Fruit fly (Drosophila melanogaster) whole organism, embryonic: ENCODE data around the gene CG10589.
A peak's percentile ranks its signal among the peaks of the same experiment; 100 is the strongest.

Source experiments
- Atf3 ChIP-seq: fragments of 200-800 bp; sonication (Bioruptor generic); optimal IDR thresholded peaks from 3 replicates; lab custom pipeline; 2016; ENCODE audit warnings: missing biosample characterization, missing genetic modification characterization
- Awh ChIP-seq: fragments of 200-800 bp; sonication (Bioruptor generic); IDR thresholded peaks from 2 replicates; pipeline ENCODE4, ENCODE4 v1.3.6; 2022; ENCODE audit warnings: missing biosample characterization, missing genetic modification characterization
- Blimp-1 ChIP-seq: fragments of 200-800 bp; sonication (Bioruptor generic); optimal IDR thresholded peaks from 3 replicates; lab custom pipeline; 2018; ENCODE audit warnings: missing biosample characterization, missing genetic modification characterization, mild to moderate bottlenecking, moderate library complexity, missing genetic modification reagents
- CG11560 ChIP-seq: fragments of 200-800 bp; sonication (Bioruptor generic); IDR thresholded peaks from 3 replicates; pipeline ENCODE4 v1.3.6; 2022; ENCODE audit warnings: missing biosample characterization, missing genetic modification characterization
- CG12391 ChIP-seq: fragments of 200-800 bp; sonication (Bioruptor generic); optimal IDR thresholded peaks from 3 replicates; lab custom pipeline; 2018; ENCODE audit warnings: missing biosample characterization, mild to moderate bottlenecking, missing genetic modification characterization, moderate library complexity
- CG12942 ChIP-seq: fragments of 200-800 bp; sonication (Bioruptor generic); optimal IDR thresholded peaks from 3 replicates; lab custom pipeline; 2016; ENCODE audit warnings: missing biosample characterization, missing genetic modification characterization
- CG13123 ChIP-seq: fragments of 200-800 bp; sonication (Bioruptor generic); optimal IDR thresholded peaks from 2 replicates; lab custom pipeline; 2016; ENCODE audit warnings: missing biosample characterization, missing genetic modification characterization
- CG15514 ChIP-seq: fragments of 200-800 bp; sonication (Bioruptor generic); optimal IDR thresholded peaks from 3 replicates; lab custom pipeline; 2017; ENCODE audit warnings: missing biosample characterization, missing genetic modification characterization, mild to moderate bottlenecking, moderate library complexity, missing genetic modification reagents
- CG17186 ChIP-seq: fragments of 200-800 bp; sonication (Bioruptor generic); optimal IDR thresholded peaks from 3 replicates; lab custom pipeline; 2017; ENCODE audit warnings: missing biosample characterization, missing genetic modification reagents, missing genetic modification characterization
- CG3726 ChIP-seq: fragments of 200-800 bp; sonication (Bioruptor generic); IDR thresholded peaks from 3 replicates; pipeline ENCODE4, ENCODE4 v1.3.6; 2022; ENCODE audit warnings: missing biosample characterization, missing genetic modification characterization
- CG4424 ChIP-seq: fragments of 200-800 bp; sonication (Bioruptor generic); optimal IDR thresholded peaks from 3 replicates; lab custom pipeline; 2016; ENCODE audit warnings: missing biosample characterization, missing genetic modification characterization
- CG7372 ChIP-seq: fragments of 200-800 bp; sonication (Bioruptor generic); IDR thresholded peaks from 2 replicates; pipeline ENCODE4 v1.3.6; 2022; ENCODE audit warnings: missing biosample characterization, missing genetic modification characterization
- CG7745 ChIP-seq: fragments of 200-800 bp; sonication (Bioruptor generic); optimal IDR thresholded peaks from 2 replicates; lab custom pipeline; 2018; ENCODE audit warnings: missing biosample characterization, mild to moderate bottlenecking, missing genetic modification characterization, moderate library complexity
- CG7987 ChIP-seq: fragments of 200-800 bp; sonication (Bioruptor generic); optimal IDR thresholded peaks from 2 replicates; lab custom pipeline; 2018; ENCODE audit warnings: missing biosample characterization, mild to moderate bottlenecking, missing genetic modification characterization, moderate library complexity
- CG8089 ChIP-seq: fragments of 200-800 bp; sonication (Bioruptor generic); optimal IDR thresholded peaks from 3 replicates; lab custom pipeline; 2016; ENCODE audit warnings: missing biosample characterization, missing genetic modification characterization
- CG8281 ChIP-seq: fragments of 200-800 bp; sonication (Bioruptor generic); optimal IDR thresholded peaks from 2 replicates; lab custom pipeline; 2018; ENCODE audit warnings: missing biosample characterization, mild to moderate bottlenecking, missing genetic modification characterization, moderate library complexity
- CG8765 ChIP-seq: fragments of 200-800 bp; sonication (Bioruptor generic); IDR thresholded peaks from 2 replicates; pipeline ENCODE4 v1.3.6; 2022; ENCODE audit warnings: missing biosample characterization, missing genetic modification characterization
- CHES-1-like ChIP-seq: fragments of 200-800 bp; sonication (Bioruptor generic); optimal IDR thresholded peaks from 2 replicates; lab custom pipeline; 2016; ENCODE audit warnings: missing biosample characterization, missing genetic modification characterization
- Gug ChIP-seq: fragments of 200-800 bp; sonication (Bioruptor generic); IDR thresholded peaks from 4 replicates; pipeline ENCODE4 v1.3.6; 2022; ENCODE audit warnings: missing biosample characterization, missing genetic modification characterization
- HLH4C ChIP-seq: fragments of 200-800 bp; sonication (Bioruptor generic); IDR thresholded peaks from 3 replicates; pipeline ENCODE4 v1.3.6; 2022; ENCODE audit warnings: missing biosample characterization, missing genetic modification characterization; ENCODE audit not compliant: partially characterized antibody
- Hmx ChIP-seq: fragments of 200-800 bp; sonication (Bioruptor generic); optimal IDR thresholded peaks from 2 replicates; lab custom pipeline; 2016; ENCODE audit warnings: missing biosample characterization, missing genetic modification characterization
- Hr51 ChIP-seq, 2 experiments: fragments of 200-800 bp; sonication (Bioruptor generic); optimal IDR thresholded peaks; 2 replicates in 1 of 2; 3 replicates in 1 of 2; lab custom pipeline; 2016 to 2018; ENCODE audit warnings: missing biosample characterization in 2 of 2, missing genetic modification characterization in 2 of 2, mild to moderate bottlenecking in 1 of 2, moderate library complexity in 1 of 2
- Hsf ChIP-seq: fragments of 200-800 bp; sonication (Bioruptor generic); optimal IDR thresholded peaks from 3 replicates; lab custom pipeline; 2016; ENCODE audit warnings: missing biosample characterization, missing genetic modification characterization
- Jarid2 ChIP-seq: fragments of 200-800 bp; sonication (Bioruptor generic); optimal IDR thresholded peaks from 3 replicates; lab custom pipeline; 2017; ENCODE audit warnings: mild to moderate bottlenecking, missing biosample characterization, missing genetic modification reagents, missing genetic modification characterization
- Kr ChIP-seq: fragments of 200-800 bp; sonication (Bioruptor generic); optimal IDR thresholded peaks from 2 replicates; lab custom pipeline; 2017; ENCODE audit warnings: missing biosample characterization, mild to moderate bottlenecking, missing genetic modification characterization
- Lhr ChIP-seq: fragments of 200-800 bp; sonication (Bioruptor generic); optimal IDR thresholded peaks from 3 replicates; lab custom pipeline; 2017; ENCODE audit warnings: mild to moderate bottlenecking, missing biosample characterization, missing genetic modification reagents, missing genetic modification characterization
- Max ChIP-seq: fragments of 200-800 bp; sonication (Bioruptor generic); optimal IDR thresholded peaks from 2 replicates; lab custom pipeline; 2016; ENCODE audit warnings: missing biosample characterization, mild to moderate bottlenecking, missing genetic modification characterization
- Mrtf ChIP-seq: fragments of 200-800 bp; sonication (Bioruptor generic); IDR thresholded peaks from 3 replicates; pipeline ENCODE4 v1.3.6; 2022; ENCODE audit warnings: missing biosample characterization, missing genetic modification characterization
- Nf-YB ChIP-seq: fragments of 200-800 bp; sonication (Bioruptor generic); optimal IDR thresholded peaks from 3 replicates; lab custom pipeline; 2019; ENCODE audit warnings: missing biosample characterization, mild to moderate bottlenecking, missing genetic modification characterization, moderate library complexity
- Nf-YC ChIP-seq: fragments of 200-800 bp; optimal IDR thresholded peaks from 3 replicates; lab custom pipeline; 2019; ENCODE audit warnings: missing biosample characterization, mild to moderate bottlenecking, missing genetic modification characterization, moderate library complexity
- Optix ChIP-seq: fragments of 200-800 bp; sonication (Bioruptor generic); IDR thresholded peaks from 3 replicates; pipeline ENCODE4 v1.3.6; 2022; ENCODE audit warnings: missing biosample characterization, missing genetic modification characterization
- Trl ChIP-seq, 3 experiments: fragments of >200 bp in 2 of 3; fragments of 200-800 bp in 1 of 3; sonication (Bioruptor generic) in 1 of 3; optimal IDR thresholded peaks; 2 replicates in 1 of 3; 3 replicates in 2 of 3; lab custom pipeline; 2016 to 2017; ENCODE audit warnings: missing biosample characterization in 1 of 3, missing genetic modification characterization in 1 of 3
- ci ChIP-seq: fragments of 200-800 bp; sonication (Bioruptor generic); IDR thresholded peaks from 3 replicates; pipeline ENCODE4 v1.3.6; 2022; ENCODE audit warnings: missing biosample characterization, missing genetic modification characterization
- dan ChIP-seq: fragments of 200-800 bp; sonication (Bioruptor generic); IDR thresholded peaks from 2 replicates; pipeline ENCODE4 v1.3.6; 2022; ENCODE audit warnings: missing biosample characterization, missing genetic modification characterization
- danr ChIP-seq: fragments of 200-800 bp; sonication (Bioruptor generic); IDR thresholded peaks from 2 replicates; pipeline ENCODE4 v1.3.6; 2022; ENCODE audit warnings: missing biosample characterization, missing genetic modification characterization
- dpn ChIP-seq, 2 experiments: fragments of 200-800 bp; sonication (Bioruptor generic); optimal IDR thresholded peaks; 3 replicates each; lab custom pipeline; 2016; ENCODE audit warnings: missing biosample characterization in 2 of 2, missing genetic modification characterization in 2 of 2
- eyg ChIP-seq: fragments of 200-800 bp; sonication (Bioruptor generic); optimal IDR thresholded peaks from 3 replicates; lab custom pipeline; 2016; ENCODE audit warnings: missing biosample characterization, missing genetic modification characterization
- fd3F ChIP-seq: fragments of 200-800 bp; sonication (Bioruptor generic); optimal IDR thresholded peaks from 2 replicates; lab custom pipeline; 2018; ENCODE audit warnings: missing biosample characterization, mild to moderate bottlenecking, missing genetic modification characterization, moderate library complexity
- gem ChIP-seq: fragments of 200-800 bp; sonication (Bioruptor generic); optimal IDR thresholded peaks from 2 replicates; lab custom pipeline; 2019; ENCODE audit warnings: missing biosample characterization, mild to moderate bottlenecking, missing genetic modification characterization, moderate library complexity
- lov ChIP-seq, 2 experiments: fragments of 200-800 bp in 1 of 2; fragments of >200 bp in 1 of 2; sonication (Bioruptor generic) in 1 of 2; IDR thresholded peaks in 1 of 2; optimal IDR thresholded peaks in 1 of 2; 2 replicates in 1 of 2; 3 replicates in 1 of 2; pipeline versions ENCODE4 v1.3.6 to Lab custom; 2017 to 2022; ENCODE audit warnings: missing biosample characterization in 1 of 2, missing genetic modification characterization in 1 of 2
- onecut ChIP-seq: fragments of 200-800 bp; sonication (Bioruptor generic); IDR thresholded peaks from 2 replicates; pipeline ENCODE4 v1.3.6; 2022; ENCODE audit warnings: missing biosample characterization, missing genetic modification characterization
- pb ChIP-seq: fragments of 200-800 bp; sonication (Bioruptor generic); optimal IDR thresholded peaks from 3 replicates; lab custom pipeline; 2016; ENCODE audit warnings: missing biosample characterization, missing genetic modification characterization
- sisA ChIP-seq: fragments of 200-800 bp; sonication (Bioruptor generic); IDR thresholded peaks from 2 replicates; pipeline ENCODE4 v1.3.6; 2022; ENCODE audit warnings: missing biosample characterization, missing genetic modification characterization
- sr ChIP-seq: fragments of 200-800 bp; sonication (Bioruptor generic); IDR thresholded peaks from 3 replicates; pipeline ENCODE4 v1.3.6; 2022; ENCODE audit warnings: missing biosample characterization, missing genetic modification characterization
- ssp ChIP-seq: fragments of 200-800 bp; sonication (Bioruptor generic); IDR thresholded peaks from 2 replicates; pipeline ENCODE4 v1.3.6; 2022; ENCODE audit warnings: missing biosample characterization, missing genetic modification characterization
- tin ChIP-seq: fragments of 200-800 bp; sonication (Bioruptor generic); optimal IDR thresholded peaks from 3 replicates; lab custom pipeline; 2016; ENCODE audit warnings: missing biosample characterization, missing genetic modification characterization
- trem ChIP-seq: fragments of 200-800 bp; optimal IDR thresholded peaks from 3 replicates; lab custom pipeline; 2019; ENCODE audit warnings: missing biosample characterization, mild to moderate bottlenecking, missing genetic modification characterization, moderate library complexity
- tup ChIP-seq: fragments of 200-800 bp; sonication (Bioruptor generic); optimal IDR thresholded peaks from 2 replicates; lab custom pipeline; 2016; ENCODE audit warnings: missing biosample characterization, mild to moderate bottlenecking, missing genetic modification characterization, moderate library complexity
- usp ChIP-seq: fragments of >200 bp; optimal IDR thresholded peaks from 2 replicates; lab custom pipeline; 2017; ENCODE audit warnings: missing biosample characterization, missing genetic modification characterization
- z ChIP-seq: fragments of 200-800 bp; sonication (Bioruptor generic); IDR thresholded peaks from 3 replicates; pipeline ENCODE4 v1.3.6; 2022; ENCODE audit warnings: missing biosample characterization, missing genetic modification characterization

CG10589 gene

DNA sequence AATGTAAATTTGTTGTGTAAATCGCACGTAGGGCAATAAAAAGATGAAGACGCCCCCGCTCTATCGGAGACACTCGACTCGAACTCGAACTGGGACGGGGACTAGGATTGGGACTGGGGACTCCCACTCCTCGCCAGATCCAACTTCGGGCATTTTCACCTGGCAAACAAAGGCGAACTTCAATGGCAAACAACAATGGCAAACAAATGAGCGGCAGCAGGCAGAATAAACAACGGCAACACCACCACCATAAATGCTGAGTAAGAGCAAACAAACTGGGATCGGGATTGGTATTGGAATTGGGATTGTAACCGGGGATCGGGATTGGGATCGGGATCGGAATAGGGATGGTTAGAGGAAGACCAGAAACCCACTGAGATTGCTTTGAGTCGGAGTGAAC lies 16.6 kb downstream of the CG10589 start (continued):
- TF ChIP-seq CG7745 (tag; lab: Kevin White, UChicago) (peak; percentile 55), ssp (GFP tag; lab: Robert Waterston, UW) (no peak), Hr51 (GFP tag; optimal IDR thresholded peaks at IDR 0.05; lab: Kevin White, UChicago) (peak in 1 of 2 experiments; percentile 42), trem (tag; lab: Kevin White, UChicago) (peak; percentile 3), usp (GFP tag; lab: Kevin White, UChicago) (no peak), CG17186 (GFP tag; lab: Kevin White, UChicago) (peak; percentile 29), Kr (peak; percentile 66), CG7987 (GFP tag; lab: Kevin White, UChicago) (peak; percentile 42), CG12942 (GFP tag; lab: Kevin White, UChicago) (peak; percentile 32), Nf-YB (GFP tag; lab: Kevin White, UChicago) (peak; percentile 6), eyg (GFP tag; lab: Kevin White, UChicago) (no peak), Optix (GFP tag; lab: Robert Waterston, UW) (no peak), Gug (GFP tag; lab: Robert Waterston, UW) (no peak), CG8765 (GFP tag; lab: Robert Waterston, UW) (no peak), CG13123 (GFP tag; lab: Kevin White, UChicago) (peak; percentile 14), Hmx (GFP tag; lab: Kevin White, UChicago) (no peak), z (no peak), dan (GFP tag; lab: Robert Waterston, UW) (no peak), tin (GFP tag; lab: Kevin White, UChicago) (no peak), gem (tag; lab: Kevin White, UChicago) (peak; percentile 44), CG4424 (GFP tag; lab: Kevin White, UChicago) (no peak), Max (GFP tag; lab: Kevin White, UChicago) (no peak), HLH4C (GFP tag; lab: Robert Waterston, UW) (no peak), dpn (GFP tag; optimal IDR thresholded peaks at IDR 0.05; lab: Kevin White, UChicago) (no peak), CG7372 (GFP tag; lab: Robert Waterston, UW) (no peak), CHES-1-like (GFP tag; lab: Kevin White, UChicago) (peak; percentile 8), lov (optimal IDR thresholded peaks at IDR 0.05; lab: Kevin White, UChicago) (no peak), lov (GFP tag; IDR thresholded peaks at IDR 0.05; lab: Robert Waterston, UW) (peak; percentile 71; the same call in 2 of the 3 replicates), Atf3 (peak; percentile 9), Trl (optimal IDR thresholded peaks at IDR 0.05; lab: Kevin White, UChicago) (no peak), Trl (GFP tag; optimal IDR thresholded peaks at IDR 0.05; lab: Kevin White, UChicago) (peak; percentile 41), CG12391 (tag; lab: Kevin White, UChicago) (peak; percentile 19), Awh (GFP tag; lab: Robert Waterston, UW) (0 out of 2 replicates have a peak, but pooled peaks have one; percentile 29), Blimp-1 (GFP tag; lab: Kevin White, UChicago) (peak; percentile 4), CG3726 (GFP tag; lab: Robert Waterston, UW) (no peak), sisA (GFP tag; lab: Robert Waterston, UW) (no peak), Mrtf (GFP tag; lab: Robert Waterston, UW) (no peak), fd3F (GFP tag; lab: Kevin White, UChicago) (no peak), tup (GFP tag; lab: Kevin White, UChicago) (peak; percentile 45), CG8089 (GFP tag; lab: Kevin White, UChicago) (peak; percentile 62), pb (GFP tag; lab: Kevin White, UChicago) (peak; percentile 15), CG15514 (GFP tag; lab: Kevin White, UChicago) (no peak), danr (GFP tag; lab: Robert Waterston, UW) (no peak), sr (GFP tag; lab: Robert Waterston, UW) (0 out of 3 replicates have a peak, but pooled peaks have one; percentile 30), Nf-YC (no peak), Jarid2 (GFP tag; lab: Kevin White, UChicago) (no peak), onecut (GFP tag; lab: Robert Waterston, UW) (peak; percentile 35; the same call in 1 of the 2 replicates), CG11560 (tag; lab: Robert Waterston, UW) (no peak), ci (peak; percentile 61; the same call in 2 of the 3 replicates), Lhr (GFP tag; lab: Kevin White, UChicago) (peak; percentile 20), Hsf (no peak), CG8281 (tag; lab: Kevin White, UChicago) (no peak)
